Worm (Caenorhabditis elegans) whole organism, early embryonic: ENCODE measurements around the gene F48C5.2.

Experiments
- F13C5.2 ChIP-seq: sonication (generic microtip); optimal IDR thresholded peaks from 2 replicates; lab custom pipeline; 2017; ENCODE audit warnings: mild to moderate bottlenecking, missing genetic modification characterization, inconsistent platforms, missing compliant biosample characterization
- ama-1 ChIP-seq: fragments of 150-350 bp; optimal IDR thresholded peaks from 2 replicates; lab custom pipeline; 2014
- ceh-36 ChIP-seq: sonication (generic microtip); optimal IDR thresholded peaks from 2 replicates; lab custom pipeline; 2016; ENCODE audit warnings: missing genetic modification characterization, inconsistent platforms, missing compliant biosample characterization
- flt-1 ChIP-seq: fragments of 200-800 bp; sonication (Bioruptor generic); IDR thresholded peaks from 2 replicates; pipeline ENCODE4 v1.3.6; 2022; ENCODE audit warnings: missing genetic modification characterization, missing compliant biosample characterization
- pes-1 ChIP-seq: fragments of 200-800 bp; sonication (Bioruptor generic); IDR thresholded peaks from 2 replicates; pipeline ENCODE4 v1.3.6; 2022; ENCODE audit warnings: missing genetic modification reagents, missing genetic modification characterization, missing compliant biosample characterization
- scrt-1 ChIP-seq: fragments of 200-800 bp; sonication (Bioruptor generic); IDR thresholded peaks from 2 replicates; pipeline ENCODE4 v1.3.6; 2022; ENCODE audit warnings: missing genetic modification characterization, missing compliant biosample characterization
- tbx-11 ChIP-seq: fragments of 200-800 bp; sonication (Bioruptor generic); IDR thresholded peaks from 2 replicates; pipeline ENCODE4 v1.3.6; 2022; ENCODE audit warnings: missing genetic modification characterization, missing compliant biosample characterization
- tra-4 ChIP-seq: sonication (generic microtip); optimal IDR thresholded peaks from 2 replicates; lab custom pipeline; 2017; ENCODE audit warnings: missing genetic modification characterization, missing compliant biosample characterization

- TF ChIP-seq ceh-36 (tag; lab: Kevin White, UChicago) (no peak), tbx-11 (GFP tag; lab: Robert Waterston, UW) (no peak), ama-1 (lab: Kevin White, UChicago) (no peak), tra-4 (no peak), pes-1 (GFP tag; lab: Robert Waterston, UW) (no peak), flt-1 (GFP tag; lab: Robert Waterston, UW) (no peak), F13C5.2 (tag; lab: Kevin White, UChicago) (no peak), scrt-1 (GFP tag; lab: Robert Waterston, UW) (no peak)
These were observed at the start of gene F48C5.2 for ce11 chrX:11454231-11454630.
